Worm (Caenorhabditis elegans) whole organism, L4 larva: ENCODE data around the gene W07G4.5.

Experiments used
- F26F4.8 ChIP-seq: fragments of 200-800 bp; sonication (Bioruptor generic); conservative IDR thresholded peaks from 2 replicates; pipeline ENCODE4 v1.3.6; 2022; ENCODE audit warnings: missing genetic modification characterization, missing compliant biosample characterization
- F49E8.2 ChIP-seq: sonication (generic microtip); optimal IDR thresholded peaks from 2 replicates; lab custom pipeline; 2016; ENCODE audit warnings: missing compliant biosample characterization, mild to moderate bottlenecking, missing genetic modification characterization, borderline replicate concordance
- ama-1 ChIP-seq: fragments of 150-350 bp; optimal IDR thresholded peaks from 2 replicates; lab custom pipeline; 2014; ENCODE audit warnings: inconsistent platforms, mixed read lengths
- hlh-30 ChIP-seq: sonication (generic microtip); optimal IDR thresholded peaks from 2 replicates; lab custom pipeline; 2017; ENCODE audit warnings: antibody characterized with exemption, mild to moderate bottlenecking, missing genetic modification characterization, missing compliant biosample characterization; ENCODE audit not compliant: insufficient read depth
- jun-1 ChIP-seq: fragments of 150-350 bp; optimal IDR thresholded peaks from 2 replicates; lab custom pipeline; 2014; ENCODE audit warnings: missing biosample characterization, missing genetic modification reagents, missing genetic modification characterization
- nhr-76 ChIP-seq: fragments of 150-350 bp; optimal IDR thresholded peaks from 2 replicates; lab custom pipeline; 2014; ENCODE audit warnings: missing biosample characterization, missing genetic modification characterization
- pqm-1 ChIP-seq: sonication (generic microtip); optimal IDR thresholded peaks from 2 replicates; lab custom pipeline; 2017; ENCODE audit warnings: missing biosample characterization, missing genetic modification characterization
- unc-62 ChIP-seq, 3 experiments: fragments of 150-350 bp in 1 of 3; sonication (generic microtip); optimal IDR thresholded peaks in 2 of 3; peaks in 1 of 3; 1 replicate in 1 of 3; 2 replicates in 2 of 3; lab custom pipeline; 2014 to 2017; ENCODE audit warnings: missing biosample characterization in 3 of 3, missing genetic modification characterization in 3 of 3, missing genetic modification reagents in 3 of 3, missing genotype in 1 of 3

ce11 chrV:13064164-13064563 lies 16.4 kb downstream of the W07G4.5 start:
- TF ChIP-seq nhr-76 (no peak), F49E8.2 (tag; lab: Kevin White, UChicago) (no peak), F26F4.8 (GFP tag; lab: Robert Waterston, UW) (no peak), hlh-30 (no peak), ama-1 (no peak), unc-62 (GFP tag; optimal IDR thresholded peaks at IDR 0.05 in 1 of 2; lab: Kevin White, UChicago) (no peak), unc-62 (tag; optimal IDR thresholded peaks at IDR 0.05; lab: Kevin White, UChicago) (no peak), pqm-1 (tag; lab: Kevin White, UChicago) (no peak), jun-1 (tag; lab: Kevin White, UChicago) (no peak)
